Fruit fly (Drosophila melanogaster): ENCODE measurements around the gene Cpr65Ax1.

Gene Cpr65Ax1

dm6 chr3L:6139924-6140574 lies 7.7 kb downstream of the Cpr65Ax1 start, which contains the start of gene Cpr65Av (continued):
- TF ChIP-seq Awh (GFP tag; IDR thresholded peaks at IDR 0.05) (peak; percentile 55), lmd (GFP tag; IDR thresholded peaks at IDR 0.05) (no peak), mam (GFP tag; optimal IDR thresholded peaks at IDR 0.05) (no peak), Oli (tag; optimal IDR thresholded peaks at IDR 0.05) (no peak), hth (optimal IDR thresholded peaks at IDR 0.05) (no peak), sd (tag; optimal IDR thresholded peaks at IDR 0.05) (peak; percentile 15), jumu (GFP tag; optimal IDR thresholded peaks at IDR 0.05) (no peak), Six4 (GFP tag; optimal IDR thresholded peaks at IDR 0.05) (no peak), CG34422 (GFP tag; IDR thresholded peaks at IDR 0.05) (no peak), mld (GFP tag; IDR thresholded peaks at IDR 0.05; ENCODE audit: partially characterized antibody) (no peak), CG3847 (GFP tag; IDR thresholded peaks at IDR 0.05) (no peak), CG13424 (tag; optimal IDR thresholded peaks at IDR 0.05) (peak; percentile 39), CG17359 (tag; optimal IDR thresholded peaks at IDR 0.05) (peak; percentile 40), CG7271 (tag; optimal IDR thresholded peaks at IDR 0.05) (no peak), BtbVII (GFP tag; optimal IDR thresholded peaks at IDR 0.05) (peak; percentile 5), Hr3 (GFP tag; optimal IDR thresholded peaks at IDR 0.05) (no peak), CG13894 (tag; optimal IDR thresholded peaks at IDR 0.05) (no peak), CG10267 (tag; optimal IDR thresholded peaks at IDR 0.05) (no peak), bbx (GFP tag; IDR thresholded peaks at IDR 0.05; ENCODE audit: partially characterized antibody) (no peak), CkIIα-i1 (GFP tag; IDR thresholded peaks at IDR 0.05) (no peak), p53 (GFP tag; optimal IDR thresholded peaks at IDR 0.05) (no peak), emc (GFP tag; optimal IDR thresholded peaks at IDR 0.05) (no peak), CG14050 (GFP tag; IDR thresholded peaks at IDR 0.05) (peak; percentile 29; the same call in 1 of the 3 replicates), TFAM (GFP tag; optimal IDR thresholded peaks at IDR 0.05) (no peak), gce (GFP tag; IDR thresholded peaks at IDR 0.05) (0 out of 3 replicates have a peak, but pooled peaks have one; percentile 28), CG3995 (GFP tag; optimal IDR thresholded peaks at IDR 0.05) (no peak), CG17328 (GFP tag; IDR thresholded peaks at IDR 0.05) (no peak), CG1832 (GFP tag; optimal IDR thresholded peaks at IDR 0.05) (no peak), gcm (GFP tag; optimal IDR thresholded peaks at IDR 0.05) (no peak), CG15073 (GFP tag; optimal IDR thresholded peaks at IDR 0.05) (no peak), Hr39 (optimal IDR thresholded peaks at IDR 0.05) (no peak), CG17568 (GFP tag; optimal IDR thresholded peaks at IDR 0.05) (no peak), sima (GFP tag; optimal IDR thresholded peaks at IDR 0.05) (no peak), ttk (GFP tag; IDR thresholded peaks at IDR 0.05) (no peak), CG10274 (GFP tag; optimal IDR thresholded peaks at IDR 0.05) (no peak), Nf-YC (tag; optimal IDR thresholded peaks at IDR 0.05) (no peak), dmrt11E (tag; optimal IDR thresholded peaks at IDR 0.05) (no peak), CG1024 (GFP tag; IDR thresholded peaks at IDR 0.05) (no peak), kay (GFP tag; optimal IDR thresholded peaks at IDR 0.05) (no peak), Stat92E (GFP tag; optimal IDR thresholded peaks at IDR 0.05) (no peak), twi (tag; optimal IDR thresholded peaks at IDR 0.05) (no peak), dimm (GFP tag; IDR thresholded peaks at IDR 0.05) (no peak), CG4424 (GFP tag; optimal IDR thresholded peaks at IDR 0.05) (no peak), Gug (GFP tag; IDR thresholded peaks at IDR 0.05) (no peak), CG1792 (GFP tag; optimal IDR thresholded peaks at IDR 0.05) (no peak), Nf-YA (GFP tag; IDR thresholded peaks at IDR 0.05) (peak; percentile 33; the same call in 1 of the 2 replicates), Dref (GFP tag; IDR thresholded peaks at IDR 0.05) (no peak), Camta (GFP tag; optimal IDR thresholded peaks at IDR 0.05) (no peak), CG12104 (GFP tag; optimal IDR thresholded peaks at IDR 0.05) (peak; percentile 14), CG14860 (GFP tag; IDR thresholded peaks at IDR 0.05; ENCODE audit: partially characterized antibody) (no peak), stc (GFP tag; IDR thresholded peaks at IDR 0.05) (no peak), H15 (GFP tag; IDR thresholded peaks at IDR 0.05) (no peak)
